Fruit fly (Drosophila melanogaster): ENCODE results near the gene SC35.

- TF ChIP-seq CG8478 (optimal IDR thresholded peaks at IDR 0.05) (no peak), CTCF (optimal IDR thresholded peaks at IDR 0.05) (no peak)
These were observed 6.9 kb downstream of the SC35 start, which contains the start of the genes CG5446 and Trm1 for dm6 chr2L:12427487-12428101.

Data from S2 (cell line).